Worm (Caenorhabditis elegans): Measurements from ENCODE around the gene F28F9.2.

Gene F28F9.2

ce11 chrIV:3825388-3825787 lies 14.1 kb upstream of the F28F9.2 start:
- TF ChIP-seq ztf-1 (GFP tag; conservative IDR thresholded peaks at IDR 0.05): no peak
- TF ChIP-seq ztf-4 (tag; optimal IDR thresholded peaks at IDR 0.05): no peak
- no peak for TF ChIP-seq lin-11 (tag; optimal IDR thresholded peaks at IDR 0.05)
- no peak for TF ChIP-seq snpc-4 (tag; optimal IDR thresholded peaks at IDR 0.05)
- TF ChIP-seq R02D3.7 (tag; optimal IDR thresholded peaks at IDR 0.05): no peak
- no peak for TF ChIP-seq zag-1 (tag; optimal IDR thresholded peaks at IDR 0.05)
- TF ChIP-seq F13H6.1 (tag; optimal IDR thresholded peaks at IDR 0.05): no peak

- TF ChIP-seq nhr-21 (tag; optimal IDR thresholded peaks at IDR 0.05) (no peak), ztf-11 (tag; optimal IDR thresholded peaks at IDR 0.05) (no peak), blmp-1 (tag; optimal IDR thresholded peaks at IDR 0.05; ENCODE audit: insufficient read depth) (no peak), lin-11 (tag; optimal IDR thresholded peaks at IDR 0.05) (no peak), unc-39 (tag; optimal IDR thresholded peaks at IDR 0.05) (no peak), R02D3.7 (tag; optimal IDR thresholded peaks at IDR 0.05) (no peak)
Observed at ce11 chrIV:3826590-3827128, 12.9 kb upstream of the F28F9.2 start, which contains the start of gene F28F9.3. Gene F28F9.3, plus strand, starts transcription at chrIV:3826890.

- TF ChIP-seq lsy-2 (tag; optimal IDR thresholded peaks at IDR 0.05) (no peak), blmp-1 (tag; optimal IDR thresholded peaks at IDR 0.05; ENCODE audit: insufficient read depth) (peak; percentile 16)
Observed at ce11 chrIV:3827724-3828123, 11.8 kb upstream of the F28F9.2 start.

ce11 chrIV:3832040-3832439 lies 7.5 kb upstream of the F28F9.2 start:
- no peak for TF ChIP-seq R02D3.7 (tag; optimal IDR thresholded peaks at IDR 0.05)
- no peak for TF ChIP-seq nhr-10 (tag; optimal IDR thresholded peaks at IDR 0.05)
- no peak for TF ChIP-seq nhr-237 (tag; optimal IDR thresholded peaks at IDR 0.05)
- TF ChIP-seq ceh-82 (tag; optimal IDR thresholded peaks at IDR 0.05): no peak
- no peak for TF ChIP-seq nhr-12 (tag; optimal IDR thresholded peaks at IDR 0.05)
- TF ChIP-seq sma-3 (GFP tag; optimal IDR thresholded peaks at IDR 0.05): no peak
- no peak for TF ChIP-seq ztf-4 (tag; optimal IDR thresholded peaks at IDR 0.05)
- no peak for TF ChIP-seq elt-1 (tag; optimal IDR thresholded peaks at IDR 0.05)
- TF ChIP-seq mdl-1 (tag; optimal IDR thresholded peaks at IDR 0.05): no peak
- no peak for TF ChIP-seq lin-13 (GFP tag; optimal IDR thresholded peaks at IDR 0.05)

ce11 chrIV:3833778-3834177 lies 5.7 kb upstream of the F28F9.2 start:
- TF ChIP-seq skn-1 (tag; optimal IDR thresholded peaks at IDR 0.05) (no peak), R02D3.7 (tag; optimal IDR thresholded peaks at IDR 0.05) (no peak), peb-1 (tag; optimal IDR thresholded peaks at IDR 0.05) (no peak), elt-3 (tag; optimal IDR thresholded peaks at IDR 0.05) (no peak), sma-3 (GFP tag; optimal IDR thresholded peaks at IDR 0.05) (no peak), crh-2 (tag; optimal IDR thresholded peaks at IDR 0.05) (no peak), nhr-11 (tag; optimal IDR thresholded peaks at IDR 0.05) (no peak), nhr-12 (tag; optimal IDR thresholded peaks at IDR 0.05) (no peak), lin-39 (tag; optimal IDR thresholded peaks at IDR 0.05) (no peak), unc-62 (GFP tag; optimal IDR thresholded peaks at IDR 0.05) (no peak)

- no peak for TF ChIP-seq dmd-4 (tag; optimal IDR thresholded peaks at IDR 0.05)
- no peak for TF ChIP-seq lin-11 (tag; optimal IDR thresholded peaks at IDR 0.05)
- no peak for TF ChIP-seq crh-2 (tag; optimal IDR thresholded peaks at IDR 0.05)
- no peak for TF ChIP-seq sem-4 (tag; optimal IDR thresholded peaks at IDR 0.05)
- no peak for TF ChIP-seq mab-5 (tag; optimal IDR thresholded peaks at IDR 0.05)
- TF ChIP-seq egl-27 (tag; optimal IDR thresholded peaks at IDR 0.05): no peak
- no peak for TF ChIP-seq unc-62 (GFP tag; optimal IDR thresholded peaks at IDR 0.05)
- TF ChIP-seq nhr-6 (tag; optimal IDR thresholded peaks at IDR 0.05): no peak
Observed at ce11 chrIV:3835065-3835464, 4.5 kb upstream of the F28F9.2 start, which contains the start of gene cal-3. Gene cal-3, minus strand, starts transcription at chrIV:3835165.

- TF ChIP-seq unc-39 (tag; optimal IDR thresholded peaks at IDR 0.05): no peak
- no peak for TF ChIP-seq dmd-4 (tag; optimal IDR thresholded peaks at IDR 0.05)
- no peak for TF ChIP-seq aly-2 (tag; optimal IDR thresholded peaks at IDR 0.05)
- TF ChIP-seq ztf-11 (tag; optimal IDR thresholded peaks at IDR 0.05): no peak
- TF ChIP-seq sma-9 (GFP tag; optimal IDR thresholded peaks at IDR 0.05): no peak
- no peak for TF ChIP-seq sma-9 (tag; optimal IDR thresholded peaks at IDR 0.05)
- TF ChIP-seq nhr-237 (tag; optimal IDR thresholded peaks at IDR 0.05): no peak
- TF ChIP-seq C34F6.9 (tag; optimal IDR thresholded peaks at IDR 0.05): no peak
- TF ChIP-seq nhr-129 (tag; optimal IDR thresholded peaks at IDR 0.05): no peak
- no peak for TF ChIP-seq elt-3 (tag; optimal IDR thresholded peaks at IDR 0.05)
- TF ChIP-seq blmp-1 (tag; optimal IDR thresholded peaks at IDR 0.05; ENCODE audit: insufficient read depth): no peak
Observed at ce11 chrIV:3838687-3839086, 833 bp upstream of the F28F9.2 start.
